Worm (Caenorhabditis elegans) whole organism, early embryonic: ENCODE data around the gene C18D11.3.

Source experiments
- B0310.2 ChIP-seq: sonication (generic microtip); optimal IDR thresholded peaks from 2 replicates; lab custom pipeline; 2016; ENCODE audit warnings: mild to moderate bottlenecking, missing genetic modification characterization, missing compliant biosample characterization
- aly-1 ChIP-seq: sonication (generic microtip); optimal IDR thresholded peaks from 2 replicates; lab custom pipeline; 2016; ENCODE audit warnings: missing genetic modification characterization, missing compliant biosample characterization
- ama-1 ChIP-seq: fragments of 150-350 bp; optimal IDR thresholded peaks from 2 replicates; lab custom pipeline; 2014
- ceh-36 ChIP-seq: sonication (generic microtip); optimal IDR thresholded peaks from 2 replicates; lab custom pipeline; 2016; ENCODE audit warnings: missing genetic modification characterization, inconsistent platforms, missing compliant biosample characterization
- ets-7 ChIP-seq: sonication (generic microtip); optimal IDR thresholded peaks from 2 replicates; lab custom pipeline; 2016; ENCODE audit warnings: missing genotype, missing genetic modification characterization, missing compliant biosample characterization
- flt-1 ChIP-seq: fragments of 200-800 bp; sonication (Bioruptor generic); IDR thresholded peaks from 2 replicates; pipeline ENCODE4 v1.3.6; 2022; ENCODE audit warnings: missing genetic modification characterization, missing compliant biosample characterization
- hmbx-1 ChIP-seq: sonication (generic microtip); optimal IDR thresholded peaks from 2 replicates; lab custom pipeline; 2016; ENCODE audit warnings: mild to moderate bottlenecking, missing genetic modification characterization, missing compliant biosample characterization
- hmg-4 ChIP-seq: fragments of 200-800 bp; sonication (Bioruptor generic); optimal IDR thresholded peaks from 2 replicates; lab custom pipeline; 2018; ENCODE audit warnings: mild to moderate bottlenecking, missing genetic modification characterization, missing compliant biosample characterization
- hnd-1 ChIP-seq: sonication (generic microtip); optimal IDR thresholded peaks from 2 replicates; lab custom pipeline; 2016; ENCODE audit warnings: missing genetic modification characterization, missing compliant biosample characterization
- pes-1 ChIP-seq: fragments of 200-800 bp; sonication (Bioruptor generic); IDR thresholded peaks from 2 replicates; pipeline ENCODE4 v1.3.6; 2022; ENCODE audit warnings: missing genetic modification reagents, missing genetic modification characterization, missing compliant biosample characterization
- sea-1 ChIP-seq: fragments of 200-800 bp; sonication (Bioruptor generic); conservative IDR thresholded peaks from 2 replicates; pipeline ENCODE4 v1.3.6; 2022; ENCODE audit warnings: missing genetic modification characterization, missing compliant biosample characterization
- tbx-11 ChIP-seq: fragments of 200-800 bp; sonication (Bioruptor generic); IDR thresholded peaks from 2 replicates; pipeline ENCODE4 v1.3.6; 2022; ENCODE audit warnings: missing genetic modification characterization, missing compliant biosample characterization
- tbx-37 ChIP-seq: fragments of 200-800 bp; sonication (Bioruptor generic); conservative IDR thresholded peaks from 2 replicates; pipeline ENCODE4 v1.3.6; 2022; ENCODE audit warnings: missing genetic modification reagents, missing genetic modification characterization, missing compliant biosample characterization
- tra-4 ChIP-seq: sonication (generic microtip); optimal IDR thresholded peaks from 2 replicates; lab custom pipeline; 2017; ENCODE audit warnings: missing genetic modification characterization, missing compliant biosample characterization

- TF ChIP-seq ama-1 (no peak), ceh-36 (tag; lab: Kevin White, UChicago) (no peak), hmg-4 (GFP tag; lab: Kevin White, UChicago) (no peak), flt-1 (GFP tag; lab: Robert Waterston, UW) (no peak), hmbx-1 (tag; lab: Kevin White, UChicago) (no peak), tbx-11 (no peak), hnd-1 (tag; lab: Kevin White, UChicago) (no peak), B0310.2 (tag; lab: Kevin White, UChicago) (no peak), aly-1 (no peak), tbx-37 (GFP tag; lab: Robert Waterston, UW) (no peak), tra-4 (tag; lab: Kevin White, UChicago) (no peak), sea-1 (GFP tag; lab: Robert Waterston, UW) (no peak), pes-1 (no peak), ets-7 (tag; lab: Kevin White, UChicago) (no peak)
These were observed 41.4 kb upstream of the C18D11.3 start, which contains the start of gene srd-74 for ce11 chrIII:11781800-11782199.
